Worm (Caenorhabditis elegans): ENCODE results near the gene Y27F2A.11.
"Not testable (repeated sequence)": the region's sequence is repeated elsewhere in the genome, so short reads cannot be mapped to it uniquely, and the experiment has no call there.

The Y27F2A.11 gene

DNA sequence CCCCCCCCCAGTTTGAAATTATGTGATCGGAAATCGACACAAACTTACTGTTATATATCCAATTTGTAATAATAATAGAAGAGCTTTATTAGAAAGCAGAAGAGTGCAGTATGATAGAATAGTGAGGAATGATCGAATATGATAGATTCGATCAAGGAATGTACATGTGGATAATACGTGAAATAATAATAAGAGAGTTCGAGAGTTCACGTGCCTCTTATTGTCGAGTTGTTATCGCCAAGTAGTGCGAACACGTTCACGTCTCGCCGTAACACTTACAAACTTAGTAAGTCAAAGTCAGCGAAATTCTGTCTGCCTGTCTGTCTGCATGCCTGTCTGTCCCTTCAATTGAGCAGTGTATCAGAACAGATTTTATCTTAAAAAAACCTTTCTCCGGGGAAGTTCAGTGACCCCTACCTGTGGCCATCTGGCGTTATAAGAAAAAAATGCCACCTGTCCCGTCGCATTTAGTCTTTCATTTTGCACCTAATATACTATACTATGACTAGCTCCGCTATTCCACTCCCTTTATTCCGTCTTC lies 5.8 kb upstream of the Y27F2A.11 start, which contains the start of the genes Y27F2A.6 and Y27F2A.8:
Gene Y27F2A.6, minus strand, starts transcription at position 101 of the 541 bp plus-strand sequence.
Gene Y27F2A.8, plus strand, starts transcription at position 491 of the 541 bp plus-strand sequence.
- not testable (repeated sequence) for TF ChIP-seq ceh-39, blmp-1, zip-8 (tag; optimal IDR thresholded peaks at IDR 0.05)

DNA sequence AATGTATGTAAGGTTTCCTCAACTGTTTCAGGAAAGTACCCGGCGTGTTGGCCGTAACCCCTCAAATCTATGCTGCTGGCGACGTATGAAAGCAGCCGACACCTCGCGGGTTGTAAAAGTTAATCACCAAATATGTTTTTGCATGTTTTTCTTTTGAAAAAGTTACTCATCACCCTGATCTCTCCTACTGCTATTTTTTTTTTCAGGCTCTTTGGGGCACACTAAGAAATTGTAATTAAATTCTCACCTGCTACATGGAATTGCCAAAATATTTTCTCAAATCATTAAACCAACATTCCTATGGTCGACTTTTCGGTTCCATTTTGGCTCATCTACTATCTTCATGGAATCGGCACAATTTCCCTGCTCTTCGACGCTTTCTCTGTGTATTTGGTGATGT lies 4.3 kb upstream of the Y27F2A.11 start, which contains the start of gene sri-78:
Gene sri-78, plus strand, starts transcription at position 301 of the 400 bp plus-strand sequence.
- not testable (repeated sequence) for TF ChIP-seq ceh-83 (GFP tag; optimal IDR thresholded peaks at IDR 0.05); unc-39 (tag; optimal IDR thresholded peaks at IDR 0.05); ces-1 (GFP tag; optimal IDR thresholded peaks at IDR 0.05)

DNA sequence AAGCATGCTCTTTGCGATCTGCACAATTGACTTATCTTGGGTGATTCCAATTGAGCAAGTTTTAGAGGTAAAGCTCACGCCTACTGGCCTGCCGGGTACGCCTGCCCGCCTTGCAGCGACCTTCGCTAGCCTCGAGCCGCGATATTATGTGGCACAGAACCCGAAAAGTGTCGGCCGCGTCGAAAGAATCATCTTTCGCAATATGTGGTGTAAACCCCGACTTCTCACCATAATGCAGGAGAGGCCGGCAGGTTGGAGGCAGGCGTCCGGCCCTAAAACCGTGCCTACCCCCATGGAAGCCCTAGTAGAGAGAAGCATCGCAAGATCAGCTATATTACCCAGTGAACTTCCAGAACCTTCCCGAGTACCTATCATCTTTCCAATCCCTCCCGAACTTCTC lies 3.3 kb upstream of the Y27F2A.11 start:
- TF ChIP-seq nhr-76 (tag; optimal IDR thresholded peaks at IDR 0.05) (no peak), tbx-8 (GFP tag; optimal IDR thresholded peaks at IDR 0.05) (no peak)

- TF ChIP-seq nhr-28 (tag; optimal IDR thresholded peaks at IDR 0.05); mab-5 (tag; optimal IDR thresholded peaks at IDR 0.05); unc-120 (tag; optimal IDR thresholded peaks at IDR 0.05; ENCODE audit: poor library complexity, severe bottlenecking): not testable (repeated sequence)
These were observed 2.4 kb downstream of the Y27F2A.11 start, which contains the start of gene Y27F2A.9 for ce11 chrII:3191544-3191943. Y27F2A.9 (minus strand) TSS chrII:3191644.

ce11 chrII:3195739-3196138 lies 6.6 kb downstream of the Y27F2A.11 start:
- TF ChIP-seq flh-1 (GFP tag; optimal IDR thresholded peaks at IDR 0.05), result no peak
- TF ChIP-seq lin-13 (tag; optimal IDR thresholded peaks at IDR 0.05), result no peak
- no peak for TF ChIP-seq ztf-11 (tag; optimal IDR thresholded peaks at IDR 0.05)
- no peak for TF ChIP-seq lin-32 (GFP tag; optimal IDR thresholded peaks at IDR 0.05)
- TF ChIP-seq elt-3 (tag; optimal IDR thresholded peaks at IDR 0.05), result no peak
- TF ChIP-seq lsy-2 (tag; optimal IDR thresholded peaks at IDR 0.05), result no peak
- no peak for TF ChIP-seq nhr-2 (tag; optimal IDR thresholded peaks at IDR 0.05)
- no peak for TF ChIP-seq ceh-39 (tag; optimal IDR thresholded peaks at IDR 0.05)
- no peak for TF ChIP-seq nhr-76 (tag; optimal IDR thresholded peaks at IDR 0.05)
- TF ChIP-seq unc-120 (tag; optimal IDR thresholded peaks at IDR 0.05; ENCODE audit: poor library complexity, severe bottlenecking), result no peak
- TF ChIP-seq tbx-8 (GFP tag; optimal IDR thresholded peaks at IDR 0.05), result no peak

ce11 chrII:3196966-3197365 lies 7.8 kb downstream of the Y27F2A.11 start, which contains the start of gene gcy-15:
gcy-15 (minus strand) TSS chrII:3197066.
- no peak for TF ChIP-seq lin-13 (tag; optimal IDR thresholded peaks at IDR 0.05)
- TF ChIP-seq ceh-39 (tag; optimal IDR thresholded peaks at IDR 0.05), result no peak
- no peak for TF ChIP-seq elt-1 (tag; optimal IDR thresholded peaks at IDR 0.05; ENCODE audit: borderline replicate concordance, insufficient read depth)
- no peak for TF ChIP-seq sptf-1 (tag; optimal IDR thresholded peaks at IDR 0.05)
- TF ChIP-seq pha-4 (tag; optimal IDR thresholded peaks at IDR 0.05), result no peak
- no peak for TF ChIP-seq ces-1 (GFP tag; optimal IDR thresholded peaks at IDR 0.05)
- no peak for TF ChIP-seq ceh-83 (GFP tag; optimal IDR thresholded peaks at IDR 0.05)

DNA sequence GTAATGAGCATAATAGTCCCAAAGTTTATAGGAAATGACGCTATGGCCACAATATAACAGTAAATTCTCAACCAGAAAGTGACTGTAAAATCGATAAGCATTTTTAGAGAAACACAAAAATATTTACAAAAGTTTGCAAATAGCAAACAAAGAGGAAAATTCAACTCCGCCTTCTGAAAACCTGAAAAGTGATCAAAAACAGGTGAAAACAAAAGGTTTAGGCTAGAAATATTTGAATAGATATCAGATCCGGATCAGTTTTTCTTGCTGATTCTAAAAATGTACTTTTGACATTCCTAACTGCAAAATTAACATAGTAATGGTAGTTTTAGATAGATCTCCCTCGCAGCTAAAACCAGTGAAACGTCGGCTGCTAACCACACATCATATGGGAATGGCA lies 9.9 kb downstream of the Y27F2A.11 start, which contains the start of gene sri-51:
Gene sri-51, minus strand, starts transcription at position 101 of the 400 bp plus-strand sequence.
- TF ChIP-seq nhr-237 (tag; optimal IDR thresholded peaks at IDR 0.05) (no peak), ceh-83 (GFP tag; optimal IDR thresholded peaks at IDR 0.05) (no peak), lin-32 (GFP tag; optimal IDR thresholded peaks at IDR 0.05) (no peak), ztf-11 (tag; optimal IDR thresholded peaks at IDR 0.05) (no peak), hlh-1 (tag; optimal IDR thresholded peaks at IDR 0.05) (no peak), drap-1 (GFP tag; optimal IDR thresholded peaks at IDR 0.05) (no peak), elt-3 (tag; optimal IDR thresholded peaks at IDR 0.05) (no peak), nhr-76 (tag; optimal IDR thresholded peaks at IDR 0.05) (no peak)

DNA sequence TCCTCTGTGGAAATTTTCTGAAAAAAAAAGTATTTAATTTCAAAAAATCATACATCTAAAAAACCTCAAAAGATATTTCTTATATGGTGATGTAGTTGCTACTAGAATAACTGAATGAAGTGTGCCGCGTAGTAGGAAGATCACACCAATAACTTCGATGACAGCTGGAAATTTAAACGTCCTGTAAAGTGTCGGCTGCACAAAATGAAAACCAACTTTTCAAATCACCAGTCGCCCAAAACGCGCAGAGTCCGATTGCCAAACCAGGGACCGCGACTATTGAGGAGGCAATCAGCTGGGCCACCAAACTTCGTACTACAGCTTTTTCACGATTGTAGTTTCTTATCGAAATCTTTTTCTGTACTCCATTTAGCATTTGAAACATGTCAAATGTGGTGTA lies 12.1 kb downstream of the Y27F2A.11 start, which contains the start of gene sri-48:
Gene sri-48, minus strand, starts transcription at position 101 of the 400 bp plus-strand sequence.
- not testable (repeated sequence) for TF ChIP-seq bed-3 (GFP tag; optimal IDR thresholded peaks at IDR 0.05); ceh-43 (GFP tag; optimal IDR thresholded peaks at IDR 0.05); unc-39 (tag; optimal IDR thresholded peaks at IDR 0.05)

Data from whole organism, mixed stage, embryonic.